Fruit fly (Drosophila melanogaster) whole organism, embryonic: ENCODE data around the gene CG5334.

ENCODE experiments used
- Ada2b ChIP-seq: fragments of 200-800 bp; sonication (Bioruptor generic); IDR thresholded peaks from 2 replicates; pipeline ENCODE4 v1.3.6; 2022; ENCODE audit warnings: missing biosample characterization, missing genetic modification characterization
- Atf-2 ChIP-seq: fragments of 200-800 bp; sonication (Bioruptor generic); optimal IDR thresholded peaks from 2 replicates; lab custom pipeline; 2016; ENCODE audit warnings: missing biosample characterization, missing genetic modification characterization
- CG10462 ChIP-seq: fragments of 200-800 bp; sonication (Bioruptor generic); optimal IDR thresholded peaks from 2 replicates; lab custom pipeline; 2016; ENCODE audit warnings: missing biosample characterization, missing genetic modification characterization
- CG12155 ChIP-seq: fragments of 200-800 bp; sonication (Bioruptor generic); optimal IDR thresholded peaks from 3 replicates; lab custom pipeline; 2016; ENCODE audit warnings: missing biosample characterization, missing genetic modification characterization
- CG12659 ChIP-seq: fragments of 200-800 bp; sonication (Bioruptor generic); optimal IDR thresholded peaks from 3 replicates; lab custom pipeline; 2017; ENCODE audit warnings: mild to moderate bottlenecking, missing biosample characterization, missing genetic modification reagents, missing genetic modification characterization
- CG1603 ChIP-seq: fragments of 200-800 bp; sonication (Bioruptor generic); optimal IDR thresholded peaks from 2 replicates; lab custom pipeline; 2019; ENCODE audit warnings: missing biosample characterization, mild to moderate bottlenecking, missing genetic modification characterization, moderate library complexity
- CG17568 ChIP-seq: fragments of 200-800 bp; sonication (Bioruptor generic); optimal IDR thresholded peaks from 2 replicates; lab custom pipeline; 2018; ENCODE audit warnings: missing biosample characterization, mild to moderate bottlenecking, missing genetic modification characterization, moderate library complexity
- CG17829 ChIP-seq: fragments of 200-800 bp; optimal IDR thresholded peaks from 2 replicates; lab custom pipeline; 2019; ENCODE audit warnings: missing biosample characterization, mild to moderate bottlenecking, missing genetic modification characterization, moderate library complexity
- CG18476 ChIP-seq: fragments of 200-800 bp; sonication (Bioruptor generic); optimal IDR thresholded peaks from 2 replicates; lab custom pipeline; 2016; ENCODE audit warnings: missing biosample characterization, mild to moderate bottlenecking, missing genetic modification characterization
- CG2889 ChIP-seq: fragments of 200-800 bp; sonication (Bioruptor generic); IDR thresholded peaks from 3 replicates; pipeline ENCODE4 v1.3.6; 2022; ENCODE audit warnings: missing biosample characterization, missing genetic modification characterization
- CG30403 ChIP-seq: fragments of 200-800 bp; sonication (Bioruptor generic); optimal IDR thresholded peaks from 3 replicates; lab custom pipeline; 2016; ENCODE audit warnings: missing biosample characterization, missing genetic modification characterization
- CG30431 ChIP-seq: fragments of 200-800 bp; sonication (Bioruptor generic); optimal IDR thresholded peaks from 2 replicates; lab custom pipeline; 2017; ENCODE audit warnings: missing biosample characterization, missing genetic modification characterization
- CG5180 ChIP-seq: fragments of 200-800 bp; sonication (Bioruptor generic); optimal IDR thresholded peaks from 3 replicates; lab custom pipeline; 2017; ENCODE audit warnings: missing biosample characterization, missing genetic modification characterization, mild to moderate bottlenecking, moderate library complexity, missing genetic modification reagents
- CG6854 ChIP-seq: fragments of 200-800 bp; sonication (Bioruptor generic); optimal IDR thresholded peaks from 3 replicates; lab custom pipeline; 2017; ENCODE audit warnings: missing biosample characterization, mild to moderate bottlenecking, missing genetic modification characterization
- CG7372 ChIP-seq: fragments of 200-800 bp; sonication (Bioruptor generic); IDR thresholded peaks from 2 replicates; pipeline ENCODE4 v1.3.6; 2022; ENCODE audit warnings: missing biosample characterization, missing genetic modification characterization
- CG7839 ChIP-seq: fragments of 200-800 bp; sonication (Bioruptor generic); optimal IDR thresholded peaks from 3 replicates; lab custom pipeline; 2018; ENCODE audit warnings: missing biosample characterization, mild to moderate bottlenecking, missing genetic modification characterization, moderate library complexity
- CG8290 ChIP-seq, 3 experiments: fragments of 200-800 bp; sonication (Bioruptor generic); optimal IDR thresholded peaks; 2 replicates each; lab custom pipeline; 2016 to 2019; ENCODE audit warnings: missing biosample characterization in 3 of 3, missing genetic modification characterization in 3 of 3, mild to moderate bottlenecking in 2 of 3, moderate library complexity in 1 of 3
- CG8388 ChIP-seq: fragments of 200-800 bp; sonication (Bioruptor generic); optimal IDR thresholded peaks from 2 replicates; lab custom pipeline; 2019; ENCODE audit warnings: missing biosample characterization, mild to moderate bottlenecking, missing genetic modification characterization, moderate library complexity
- CG9727 ChIP-seq: fragments of 200-800 bp; sonication (Bioruptor generic); optimal IDR thresholded peaks from 3 replicates; lab custom pipeline; 2017; ENCODE audit warnings: missing biosample characterization, mild to moderate bottlenecking, missing genetic modification characterization
- D ChIP-seq, 2 experiments: fragments of 200-800 bp in 1 of 2; fragments of >200 bp in 1 of 2; sonication (Bioruptor generic) in 1 of 2; optimal IDR thresholded peaks; 2 replicates in 1 of 2; 3 replicates in 1 of 2; lab custom pipeline; 2017; ENCODE audit warnings: mild to moderate bottlenecking in 1 of 2, missing biosample characterization in 1 of 2, missing genetic modification characterization in 1 of 2, missing genetic modification reagents in 1 of 2
- Dip3 ChIP-seq: fragments of 200-800 bp; sonication (Bioruptor generic); optimal IDR thresholded peaks from 3 replicates; lab custom pipeline; 2016; ENCODE audit warnings: missing biosample characterization, missing genetic modification characterization
- Drgx ChIP-seq: fragments of 200-800 bp; sonication (Bioruptor generic); IDR thresholded peaks from 2 replicates; pipeline ENCODE4 v1.3.6; 2022; ENCODE audit warnings: missing biosample characterization, missing genetic modification characterization
- Fer1 ChIP-seq: fragments of 200-800 bp; sonication (Bioruptor generic); optimal IDR thresholded peaks from 2 replicates; lab custom pipeline; 2017; ENCODE audit warnings: missing biosample characterization, mild to moderate bottlenecking, missing genetic modification characterization
- Gsc ChIP-seq: fragments of 200-800 bp; sonication (Bioruptor generic); IDR thresholded peaks from 2 replicates; pipeline ENCODE4 v1.3.6; 2022; ENCODE audit warnings: missing biosample characterization, missing genetic modification characterization
- HLH54F ChIP-seq: fragments of 200-800 bp; sonication (Bioruptor generic); optimal IDR thresholded peaks from 3 replicates; lab custom pipeline; 2016; ENCODE audit warnings: missing biosample characterization, missing genetic modification characterization
- Lpt ChIP-seq: fragments of >200 bp; optimal IDR thresholded peaks from 2 replicates; lab custom pipeline; 2018; ENCODE audit warnings: missing biosample characterization, missing genetic modification characterization
- Oli ChIP-seq: fragments of 200-800 bp; sonication (Bioruptor generic); optimal IDR thresholded peaks from 2 replicates; lab custom pipeline; 2018; ENCODE audit warnings: missing biosample characterization, mild to moderate bottlenecking, missing genetic modification characterization, moderate library complexity
- Sox102F ChIP-seq: fragments of 200-800 bp; sonication (Bioruptor generic); optimal IDR thresholded peaks from 2 replicates; lab custom pipeline; 2018; ENCODE audit warnings: missing biosample characterization, mild to moderate bottlenecking, missing genetic modification characterization, moderate library complexity
- Xrp1 ChIP-seq: fragments of 200-800 bp; sonication (Bioruptor generic); IDR thresholded peaks from 2 replicates; pipeline ENCODE4 v1.3.6; 2022; ENCODE audit warnings: missing biosample characterization, missing genetic modification characterization
- ab ChIP-seq: fragments of 200-800 bp; sonication (Bioruptor generic); optimal IDR thresholded peaks from 2 replicates; lab custom pipeline; 2016; ENCODE audit warnings: missing biosample characterization, missing genetic modification characterization
- amos ChIP-seq: fragments of 200-800 bp; sonication (Bioruptor generic); IDR thresholded peaks from 2 replicates; pipeline ENCODE4 v1.3.6; 2022; ENCODE audit warnings: missing biosample characterization, missing genetic modification characterization; ENCODE audit not compliant: partially characterized antibody
- bcd ChIP-seq: fragments of 200-800 bp; sonication (Bioruptor generic); optimal IDR thresholded peaks from 2 replicates; lab custom pipeline; 2017; ENCODE audit warnings: missing biosample characterization, mild to moderate bottlenecking, missing genetic modification characterization
- bsh ChIP-seq, 2 experiments: fragments of 200-800 bp; sonication (Bioruptor generic); optimal IDR thresholded peaks; 2 replicates each; lab custom pipeline; 2017 to 2018; ENCODE audit warnings: mild to moderate bottlenecking in 2 of 2, missing biosample characterization in 2 of 2, missing genetic modification characterization in 2 of 2, moderate library complexity in 1 of 2
- chn ChIP-seq: fragments of 200-800 bp; sonication (Bioruptor generic); optimal IDR thresholded peaks from 2 replicates; lab custom pipeline; 2016; ENCODE audit warnings: missing biosample characterization, missing genetic modification characterization
- dmrt11E ChIP-seq: fragments of 200-800 bp; sonication (Bioruptor generic); optimal IDR thresholded peaks from 3 replicates; lab custom pipeline; 2018; ENCODE audit warnings: missing biosample characterization, mild to moderate bottlenecking, missing genetic modification characterization, moderate library complexity
- dmrt99B ChIP-seq: fragments of 200-800 bp; sonication (Bioruptor generic); optimal IDR thresholded peaks from 2 replicates; lab custom pipeline; 2018; ENCODE audit warnings: missing biosample characterization, mild to moderate bottlenecking, missing genetic modification characterization, moderate library complexity
- ewg ChIP-seq: fragments of 200-800 bp; sonication (Bioruptor generic); optimal IDR thresholded peaks from 3 replicates; lab custom pipeline; 2017; ENCODE audit warnings: mild to moderate bottlenecking, missing biosample characterization, missing genetic modification reagents, missing genetic modification characterization
- fd96Cb ChIP-seq: fragments of 200-800 bp; sonication (Bioruptor generic); optimal IDR thresholded peaks from 2 replicates; lab custom pipeline; 2018; ENCODE audit warnings: missing biosample characterization, mild to moderate bottlenecking, missing genetic modification characterization, moderate library complexity
- gcm ChIP-seq: fragments of 200-800 bp; sonication (Bioruptor generic); optimal IDR thresholded peaks from 2 replicates; lab custom pipeline; 2019; ENCODE audit warnings: missing biosample characterization, mild to moderate bottlenecking, missing genetic modification characterization, moderate library complexity
- jing ChIP-seq: fragments of 200-800 bp; sonication (Bioruptor generic); optimal IDR thresholded peaks from 2 replicates; lab custom pipeline; 2018; ENCODE audit warnings: missing biosample characterization, mild to moderate bottlenecking, missing genetic modification characterization
- lab ChIP-seq: fragments of 200-800 bp; sonication (Bioruptor generic); optimal IDR thresholded peaks from 3 replicates; lab custom pipeline; 2017; ENCODE audit warnings: missing biosample characterization, missing genetic modification characterization, mild to moderate bottlenecking, moderate library complexity, missing genetic modification reagents
- lola ChIP-seq, 3 experiments: fragments of >200 bp in 2 of 3; fragments of 200-800 bp in 1 of 3; sonication (Bioruptor generic) in 1 of 3; optimal IDR thresholded peaks; 2 replicates each; lab custom pipeline; 2017 to 2019; ENCODE audit warnings: missing biosample characterization in 3 of 3, missing genetic modification characterization in 3 of 3, mild to moderate bottlenecking in 1 of 3, moderate library complexity in 1 of 3
- ro ChIP-seq: fragments of 200-800 bp; sonication (Bioruptor generic); IDR thresholded peaks from 2 replicates; pipeline ENCODE4 v1.3.6; 2022; ENCODE audit warnings: missing biosample characterization, missing genetic modification characterization
- schlank ChIP-seq: fragments of 200-800 bp; sonication (Bioruptor generic); optimal IDR thresholded peaks from 2 replicates; lab custom pipeline; 2018; ENCODE audit warnings: missing biosample characterization, mild to moderate bottlenecking, missing genetic modification characterization
- sima ChIP-seq: fragments of 200-800 bp; sonication (Bioruptor generic); optimal IDR thresholded peaks from 2 replicates; lab custom pipeline; 2016; ENCODE audit warnings: missing biosample characterization, missing genetic modification characterization
- sug ChIP-seq: fragments of 200-800 bp; optimal IDR thresholded peaks from 2 replicates; lab custom pipeline; 2019; ENCODE audit warnings: missing biosample characterization, mild to moderate bottlenecking, missing genetic modification characterization, moderate library complexity
- tio ChIP-seq: fragments of 200-800 bp; sonication (Bioruptor generic); optimal IDR thresholded peaks from 2 replicates; lab custom pipeline; 2017; ENCODE audit warnings: missing biosample characterization, missing genetic modification characterization, inconsistent platforms
- zen ChIP-seq: fragments of 200-800 bp; sonication (Bioruptor generic); optimal IDR thresholded peaks from 3 replicates; lab custom pipeline; 2018; ENCODE audit warnings: missing biosample characterization, mild to moderate bottlenecking, missing genetic modification characterization, moderate library complexity

CG5334 gene

DNA sequence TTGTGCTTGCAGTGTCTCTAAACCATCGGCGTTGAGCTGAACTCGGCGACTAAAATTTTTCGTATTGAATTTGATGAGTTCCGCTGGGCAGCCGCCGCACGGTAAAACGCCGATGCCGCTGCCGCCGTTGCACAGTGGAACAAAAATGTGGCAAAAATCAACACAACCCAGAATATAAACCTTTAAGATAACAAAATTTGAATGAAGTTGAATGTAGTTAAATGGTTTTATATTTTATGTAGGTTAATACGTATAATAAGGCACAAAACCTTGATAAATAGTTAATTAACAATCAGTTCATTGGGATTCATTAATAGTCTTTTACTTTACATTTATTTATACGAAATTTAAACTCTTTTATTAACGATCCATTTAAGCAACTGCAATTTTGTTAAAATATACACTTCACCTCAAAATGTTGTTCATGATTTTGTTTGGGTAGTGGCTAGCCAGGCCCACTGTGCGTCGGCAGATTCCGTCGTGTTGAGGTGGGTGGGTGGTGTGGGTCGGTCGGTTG is 9.3 kb upstream of the CG5334 start, which contains the start of gene CG15890 (continued):
- peak; percentile 12 for TF ChIP-seq CG1603 (tag; lab: Kevin White, UChicago)
- TF ChIP-seq CG12659 (GFP tag; lab: Kevin White, UChicago) = peak; percentile 61
- TF ChIP-seq CG8290 (GFP tag; optimal IDR thresholded peaks at IDR 0.05; lab: Kevin White, UChicago) = no peak
- TF ChIP-seq CG8290 (tag; optimal IDR thresholded peaks at IDR 0.05; lab: Kevin White, UChicago) = peak in 1 of 2 experiments; percentile 25
- peak; percentile 8 for TF ChIP-seq CG6854 (GFP tag; lab: Kevin White, UChicago)
- TF ChIP-seq jing = peak; percentile 44
- peak; percentile 21 for TF ChIP-seq HLH54F (GFP tag; lab: Kevin White, UChicago)
- no peak for TF ChIP-seq CG2889 (GFP tag; lab: Robert Waterston, UW)
- peak; percentile 68 for TF ChIP-seq bcd
- no peak for TF ChIP-seq Drgx (GFP tag; lab: Robert Waterston, UW)
- peak; percentile 57 for TF ChIP-seq Fer1 (GFP tag; lab: Kevin White, UChicago)
- TF ChIP-seq lab (GFP tag; lab: Kevin White, UChicago) = peak; percentile 72
- TF ChIP-seq CG30431 (GFP tag; lab: Kevin White, UChicago) = peak; percentile 40
- TF ChIP-seq Lpt (GFP tag; lab: Kevin White, UChicago) = no peak
- TF ChIP-seq Gsc (GFP tag; lab: Robert Waterston, UW) = no peak
- peak; percentile 84 for TF ChIP-seq dmrt99B (tag; lab: Kevin White, UChicago)
- peak; percentile 65 for TF ChIP-seq CG8388 (GFP tag; lab: Kevin White, UChicago)
- TF ChIP-seq CG9727 (GFP tag; lab: Kevin White, UChicago) = peak; percentile 63
- no peak for TF ChIP-seq ro (GFP tag; lab: Robert Waterston, UW)
- peak; percentile 36 for TF ChIP-seq chn (GFP tag; lab: Kevin White, UChicago)
- peak in 1 of 2 experiments; percentile 63 for TF ChIP-seq bsh (GFP tag; optimal IDR thresholded peaks at IDR 0.05; lab: Kevin White, UChicago)
- TF ChIP-seq gcm (GFP tag; lab: Kevin White, UChicago) = peak; percentile 47
- TF ChIP-seq D (optimal IDR thresholded peaks at IDR 0.05; lab: Kevin White, UChicago) = no peak
- peak; percentile 36 for TF ChIP-seq D (GFP tag; optimal IDR thresholded peaks at IDR 0.05; lab: Kevin White, UChicago)
- peak; percentile 18 for TF ChIP-seq CG10462
- TF ChIP-seq Sox102F (GFP tag; lab: Kevin White, UChicago) = peak; percentile 76
- TF ChIP-seq ewg (GFP tag; lab: Kevin White, UChicago) = peak; percentile 43
- peak; percentile 4 for TF ChIP-seq CG12155 (GFP tag; lab: Kevin White, UChicago)
- TF ChIP-seq lola (GFP tag; optimal IDR thresholded peaks at IDR 0.05; lab: Kevin White, UChicago) = peak in 1 of 3 experiments; percentile 65
- peak; percentile 74 for TF ChIP-seq CG7839 (tag; lab: Kevin White, UChicago)
- TF ChIP-seq CG5180 = peak; percentile 26
- peak; percentile 42 for TF ChIP-seq CG18476
- TF ChIP-seq CG17568 (GFP tag; lab: Kevin White, UChicago) = no peak
- TF ChIP-seq schlank = no peak
- TF ChIP-seq Ada2b (GFP tag; lab: Robert Waterston, UW) = 0 out of 2 replicates have a peak, but pooled peaks have one; percentile 3
- peak; percentile 61 for TF ChIP-seq fd96Cb (tag; lab: Kevin White, UChicago)
- peak; percentile 36; the same call in 1 of the 2 replicates for TF ChIP-seq Xrp1 (GFP tag; lab: Robert Waterston, UW)
- TF ChIP-seq CG30403 = peak; percentile 75
- TF ChIP-seq sug (tag; lab: Kevin White, UChicago) = peak; percentile 28
- TF ChIP-seq CG7372 (GFP tag; lab: Robert Waterston, UW) = peak; percentile 18; the same call in 1 of the 2 replicates
- TF ChIP-seq zen (tag; lab: Kevin White, UChicago) = peak; percentile 48
- TF ChIP-seq Dip3 = peak; percentile 3
- peak; percentile 60 for TF ChIP-seq CG17829 (tag; lab: Kevin White, UChicago)
- peak; percentile 60 for TF ChIP-seq dmrt11E (tag; lab: Kevin White, UChicago)
- no peak for TF ChIP-seq sima (GFP tag; lab: Kevin White, UChicago)
- TF ChIP-seq Oli = peak; percentile 79
- peak; percentile 39 for TF ChIP-seq tio (GFP tag; lab: Kevin White, UChicago)
- peak; percentile 38 for TF ChIP-seq Atf-2 (GFP tag; lab: Kevin White, UChicago)
- no peak for TF ChIP-seq amos (GFP tag; lab: Robert Waterston, UW)
- no peak for TF ChIP-seq ab (GFP tag; lab: Kevin White, UChicago)
